Worm (Caenorhabditis elegans): Measurements from ENCODE around the gene T22C8.4.

- TF ChIP-seq flt-1 (GFP tag; IDR thresholded peaks at IDR 0.05) (no peak), ztf-29 (GFP tag; IDR thresholded peaks at IDR 0.05) (no peak), T22C8.4 (GFP tag; IDR thresholded peaks at IDR 0.05) (no peak)
Observed at ce11 chrII:8668871-8669270, 45.6 kb upstream of the T22C8.4 start.
